Fruit fly (Drosophila melanogaster): Measurements from ENCODE around the gene mnb.

mnb gene

dm6 chrX:17820252-17820651 lies 66.8 kb downstream of the mnb start (continued):
- TF ChIP-seq Hmr (GFP tag; optimal IDR thresholded peaks at IDR 0.05) (peak; percentile 45), Ssrp (tag; optimal IDR thresholded peaks at IDR 0.05) (no peak), Atf6 (GFP tag; IDR thresholded peaks at IDR 0.05) (no peak), trem (tag; optimal IDR thresholded peaks at IDR 0.05) (peak; percentile 30), CG13424 (tag; optimal IDR thresholded peaks at IDR 0.05) (peak; percentile 29), prd (optimal IDR thresholded peaks at IDR 0.05) (no peak), prd (GFP tag; IDR thresholded peaks at IDR 0.05) (0 out of 3 replicates have a peak, but pooled peaks have one; percentile 26), nmo (GFP tag; optimal IDR thresholded peaks at IDR 0.05) (peak; percentile 44), inv (GFP tag; IDR thresholded peaks at IDR 0.05; ENCODE audit: partially characterized antibody) (no peak; the same call in 1 of the 2 replicates), lola (GFP tag; optimal IDR thresholded peaks at IDR 0.05) (no peak), CG1529 (GFP tag; optimal IDR thresholded peaks at IDR 0.05) (no peak), CG31365 (tag; optimal IDR thresholded peaks at IDR 0.05) (peak; percentile 9), chif (GFP tag; optimal IDR thresholded peaks at IDR 0.05) (peak; percentile 13 to 29), sob (GFP tag; IDR thresholded peaks at IDR 0.05) (no peak), sug (tag; optimal IDR thresholded peaks at IDR 0.05) (peak; percentile 33), abd-A (tag; optimal IDR thresholded peaks at IDR 0.05) (peak; percentile 40), Ravus (GFP tag; IDR thresholded peaks at IDR 0.05) (no peak), kah (GFP tag; optimal IDR thresholded peaks at IDR 0.05) (no peak), kay (GFP tag; optimal IDR thresholded peaks at IDR 0.05) (peak; percentile 58), Myb (GFP tag; optimal IDR thresholded peaks at IDR 0.05) (peak; percentile 31), da (GFP tag; optimal IDR thresholded peaks at IDR 0.05) (no peak), dysf (GFP tag; IDR thresholded peaks at IDR 0.05) (peak; percentile 42; the same call in 1 of the 3 replicates), ewg (GFP tag; optimal IDR thresholded peaks at IDR 0.05) (no peak), CG9797 (GFP tag; optimal IDR thresholded peaks at IDR 0.05) (no peak), CG3847 (GFP tag; IDR thresholded peaks at IDR 0.05) (peak; percentile 30), Sin3A (optimal IDR thresholded peaks at IDR 0.05) (no peak), hb (GFP tag; IDR thresholded peaks at IDR 0.05; ENCODE audit: partially characterized antibody) (no peak), CG10431 (GFP tag; optimal IDR thresholded peaks at IDR 0.05) (no peak), CG11560 (tag; IDR thresholded peaks at IDR 0.05) (peak; percentile 48; the same call in 1 of the 3 replicates), ase (GFP tag; IDR thresholded peaks at IDR 0.05) (0 out of 3 replicates have a peak, but pooled peaks have one; percentile 15), ken (GFP tag; IDR thresholded peaks at IDR 0.05) (no peak), ftz-f1 (GFP tag; optimal IDR thresholded peaks at IDR 0.05) (no peak), CrebB (tag; optimal IDR thresholded peaks at IDR 0.05) (no peak), CG7745 (tag; optimal IDR thresholded peaks at IDR 0.05) (no peak), Fer1 (GFP tag; optimal IDR thresholded peaks at IDR 0.05) (no peak), Awh (GFP tag; IDR thresholded peaks at IDR 0.05) (no peak), Dip2 (GFP tag; IDR thresholded peaks at IDR 0.05) (peak; percentile 98), cg (GFP tag; optimal IDR thresholded peaks at IDR 0.05) (peak; percentile 23), oc (tag; optimal IDR thresholded peaks at IDR 0.05) (no peak), btn (GFP tag; optimal IDR thresholded peaks at IDR 0.05) (no peak), BtbVII (GFP tag; optimal IDR thresholded peaks at IDR 0.05) (no peak), tap (tag; optimal IDR thresholded peaks at IDR 0.05) (no peak), Rfx (GFP tag; IDR thresholded peaks at IDR 0.05) (peak; percentile 72), CG15073 (GFP tag; optimal IDR thresholded peaks at IDR 0.05) (no peak), wor (GFP tag; IDR thresholded peaks at IDR 0.05) (no peak), Xbp1 (GFP tag; optimal IDR thresholded peaks at IDR 0.05) (peak; percentile 66), crc (GFP tag; optimal IDR thresholded peaks at IDR 0.05) (no peak), Elba2 (GFP tag; optimal IDR thresholded peaks at IDR 0.05) (no peak), lilli (GFP tag; optimal IDR thresholded peaks at IDR 0.05) (peak; percentile 35), dpn (GFP tag; optimal IDR thresholded peaks at IDR 0.05) (peak in 1 of 2 experiments; percentile 56), en (GFP tag; optimal IDR thresholded peaks at IDR 0.05) (no peak), z (GFP tag; IDR thresholded peaks at IDR 0.05) (no peak)

All from whole organism, embryonic.